Fruit fly (Drosophila melanogaster) whole organism, pupa: ENCODE data around the gene mRpS34.
A peak's percentile ranks its signal among the peaks of the same experiment; 100 is the strongest.

Source experiments
- CG10348 ChIP-seq: fragments of 200-800 bp; sonication (Bioruptor generic); IDR thresholded peaks from 2 replicates; pipeline ENCODE4 v1.3.6; 2022; ENCODE audit warnings: missing biosample characterization, missing genetic modification characterization
- CG12605 ChIP-seq: fragments of 200-800 bp; sonication (Bioruptor generic); IDR thresholded peaks from 2 replicates; pipeline ENCODE4 v1.3.6; 2022; ENCODE audit warnings: missing biosample characterization, missing genetic modification characterization
- CG13204 ChIP-seq: fragments of 200-800 bp; sonication (Bioruptor generic); optimal IDR thresholded peaks from 2 replicates; lab custom pipeline; 2018; ENCODE audit warnings: missing biosample characterization, mild to moderate bottlenecking, missing genetic modification characterization, moderate library complexity
- CG14655 ChIP-seq: fragments of 200-800 bp; sonication (Bioruptor generic); optimal IDR thresholded peaks from 3 replicates; lab custom pipeline; 2017; ENCODE audit warnings: mild to moderate bottlenecking, missing biosample characterization, missing genetic modification reagents, missing genetic modification characterization
- CG15710 ChIP-seq: fragments of 200-800 bp; sonication (Bioruptor generic); optimal IDR thresholded peaks from 2 replicates; lab custom pipeline; 2018; ENCODE audit warnings: missing biosample characterization, mild to moderate bottlenecking, missing genetic modification characterization, moderate library complexity
- CG17806 ChIP-seq: fragments of 200-800 bp; sonication (Bioruptor generic); optimal IDR thresholded peaks from 2 replicates; lab custom pipeline; 2018; ENCODE audit warnings: missing biosample characterization, mild to moderate bottlenecking, missing genetic modification characterization, moderate library complexity
- CG32121 ChIP-seq: fragments of 200-800 bp; sonication (Bioruptor generic); IDR thresholded peaks from 2 replicates; pipeline ENCODE4 v1.3.6; 2022; ENCODE audit warnings: missing biosample characterization, missing genetic modification characterization
- CG34367 ChIP-seq: fragments of 200-800 bp; sonication (Bioruptor generic); optimal IDR thresholded peaks from 2 replicates; lab custom pipeline; 2018; ENCODE audit warnings: missing biosample characterization, mild to moderate bottlenecking, missing genetic modification characterization
- CG4496 ChIP-seq: fragments of 200-800 bp; sonication (Bioruptor generic); IDR thresholded peaks from 3 replicates; pipeline ENCODE4 v1.3.6; 2022; ENCODE audit warnings: missing biosample characterization, missing genetic modification characterization
- CG8159 ChIP-seq: fragments of 200-800 bp; sonication (Bioruptor generic); optimal IDR thresholded peaks from 3 replicates; lab custom pipeline; 2018; ENCODE audit warnings: missing biosample characterization, mild to moderate bottlenecking, missing genetic modification characterization, moderate library complexity
- CG8301 ChIP-seq: fragments of 200-800 bp; sonication (Bioruptor generic); optimal IDR thresholded peaks from 2 replicates; lab custom pipeline; 2018; ENCODE audit warnings: missing biosample characterization, mild to moderate bottlenecking, missing genetic modification characterization
- CG9948 ChIP-seq: fragments of 200-800 bp; sonication (Bioruptor generic); optimal IDR thresholded peaks from 2 replicates; lab custom pipeline; 2018; ENCODE audit warnings: missing biosample characterization, mild to moderate bottlenecking, missing genetic modification characterization, moderate library complexity
- D1 ChIP-seq: fragments of 200-800 bp; sonication (Bioruptor generic); optimal IDR thresholded peaks from 2 replicates; lab custom pipeline; 2018; ENCODE audit warnings: missing biosample characterization, mild to moderate bottlenecking, missing genetic modification characterization, moderate library complexity
- EcR ChIP-seq: fragments of 200-800 bp; sonication (Bioruptor generic); optimal IDR thresholded peaks from 3 replicates; lab custom pipeline; 2019; ENCODE audit warnings: missing biosample characterization, missing genetic modification characterization, mild to moderate bottlenecking, moderate library complexity, missing genetic modification reagents
- Ets98B ChIP-seq: fragments of 200-800 bp; sonication (Bioruptor generic); IDR thresholded peaks from 2 replicates; pipeline ENCODE4 v1.3.6; 2022; ENCODE audit warnings: missing biosample characterization, missing genetic modification characterization
- Pif1A ChIP-seq: fragments of 200-800 bp; sonication (Bioruptor generic); optimal IDR thresholded peaks from 3 replicates; lab custom pipeline; 2016; ENCODE audit warnings: missing biosample characterization, missing genetic modification characterization
- Pif1B ChIP-seq: fragments of 200-800 bp; sonication (Bioruptor generic); optimal IDR thresholded peaks from 3 replicates; lab custom pipeline; 2016; ENCODE audit warnings: missing biosample characterization, missing genetic modification characterization
- Snoo ChIP-seq: fragments of 200-800 bp; sonication (Bioruptor generic); optimal IDR thresholded peaks from 3 replicates; lab custom pipeline; 2017; ENCODE audit warnings: missing biosample characterization, mild to moderate bottlenecking, missing genetic modification characterization, inconsistent platforms
- fd96Ca ChIP-seq: fragments of 200-800 bp; sonication (Bioruptor generic); IDR thresholded peaks from 3 replicates; pipeline ENCODE4 v1.3.6; 2022; ENCODE audit warnings: missing biosample characterization, missing genetic modification characterization
- gl ChIP-seq: fragments of 200-800 bp; sonication (Bioruptor generic); optimal IDR thresholded peaks from 2 replicates; lab custom pipeline; 2018; ENCODE audit warnings: missing biosample characterization, mild to moderate bottlenecking, missing genetic modification characterization
- rn ChIP-seq: fragments of 200-800 bp; sonication (Bioruptor generic); IDR thresholded peaks from 2 replicates; pipeline ENCODE4 v1.3.6; 2022; ENCODE audit warnings: missing biosample characterization, missing genetic modification characterization

The mRpS34 gene

DNA sequence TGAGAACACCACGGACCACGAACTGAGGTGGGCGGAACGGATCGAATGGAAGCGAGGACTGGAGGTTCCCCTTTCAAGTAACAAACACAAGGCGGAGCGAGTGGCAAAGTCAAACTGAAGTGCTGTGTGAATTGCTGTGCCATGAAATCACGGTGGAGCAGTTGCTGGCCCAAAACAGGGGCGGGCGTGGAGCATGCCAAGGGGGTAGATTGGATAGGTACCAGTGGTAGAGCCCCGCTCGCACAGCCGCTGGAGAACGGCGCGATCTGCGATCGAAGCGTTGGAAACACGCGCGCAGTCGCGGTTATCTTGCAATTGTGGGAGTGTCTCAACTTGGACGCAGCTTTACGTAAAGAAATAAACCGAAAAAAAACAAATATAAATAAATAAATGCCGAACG lies 20.1 kb upstream of the mRpS34 start, which contains the start of gene CG13038:
Gene CG13038, minus strand, starts transcription at position 118 of the 400 bp plus-strand sequence.
- TF ChIP-seq CG14655 (no peak), Snoo (tag; lab: Kevin White, UChicago) (no peak), CG15710 (tag; lab: Kevin White, UChicago) (no peak), CG8301 (tag; lab: Kevin White, UChicago) (no peak), Ets98B (GFP tag; lab: Robert Waterston, UW) (peak; percentile 66), CG34367 (tag; lab: Kevin White, UChicago) (no peak), CG32121 (GFP tag; lab: Robert Waterston, UW) (no peak; the same call in 1 of the 2 replicates), rn (GFP tag; lab: Robert Waterston, UW) (no peak), EcR (no peak), CG17806 (no peak), CG10348 (no peak), CG8159 (tag; lab: Kevin White, UChicago) (no peak), CG4496 (GFP tag; lab: Robert Waterston, UW) (peak; percentile 63), Pif1B (GFP tag; lab: Kevin White, UChicago) (no peak), CG12605 (GFP tag; lab: Robert Waterston, UW) (no peak), fd96Ca (GFP tag; lab: Robert Waterston, UW) (peak; percentile 59; the same call in 1 of the 3 replicates), D1 (tag; lab: Kevin White, UChicago) (no peak), Pif1A (GFP tag; lab: Kevin White, UChicago) (no peak), gl (tag; lab: Kevin White, UChicago) (no peak)

DNA sequence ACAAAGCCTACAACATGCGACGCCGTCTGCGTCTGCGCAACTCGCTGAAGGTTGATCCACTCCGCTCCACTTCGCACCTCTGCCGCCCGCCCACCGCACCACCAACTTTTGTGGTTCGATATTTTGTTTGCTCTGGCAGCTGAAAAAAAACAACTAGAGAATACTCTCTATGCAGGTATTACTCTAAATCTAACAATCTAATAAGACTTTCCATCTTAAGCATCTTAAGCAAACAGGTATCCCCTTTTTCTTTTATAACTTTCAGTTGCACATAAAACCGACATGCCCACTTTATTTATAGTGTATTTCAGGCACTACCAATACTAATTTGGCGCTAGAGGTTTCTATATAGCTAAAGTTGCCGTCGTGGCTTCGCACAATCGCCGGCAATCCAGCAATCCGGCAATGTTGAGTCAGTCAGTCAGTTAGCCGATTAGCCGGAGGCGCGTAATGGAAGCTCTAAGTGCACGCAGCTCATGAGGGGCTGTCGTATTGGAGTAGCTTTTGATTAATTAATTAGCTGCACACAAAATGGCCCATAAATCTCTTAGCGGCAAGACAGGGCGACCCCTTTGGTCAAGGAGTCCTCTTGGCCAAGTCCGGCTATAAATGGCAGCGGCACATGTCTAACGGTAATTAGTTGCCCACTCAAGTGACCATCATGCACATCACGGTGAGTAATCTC lies 19.5 kb upstream of the mRpS34 start, which contains the start of gene CG13058:
Gene CG13058, plus strand, starts transcription at position 635 of the 685 bp plus-strand sequence.
- peak; percentile 69 for TF ChIP-seq CG15710 (tag; lab: Kevin White, UChicago)
- peak; percentile 55 for TF ChIP-seq CG9948 (tag; lab: Kevin White, UChicago)
- TF ChIP-seq CG8301 (tag; lab: Kevin White, UChicago), result peak; percentile 66
- peak; percentile 38 for TF ChIP-seq CG17806
- TF ChIP-seq CG8159 (tag; lab: Kevin White, UChicago), result peak; percentile 70
- peak; percentile 22; the same call in 1 of the 3 replicates for TF ChIP-seq CG4496 (GFP tag; lab: Robert Waterston, UW)
- TF ChIP-seq Snoo (tag; lab: Kevin White, UChicago), result no peak
- peak; percentile 1 for TF ChIP-seq EcR
- TF ChIP-seq gl (tag; lab: Kevin White, UChicago), result no peak
- TF ChIP-seq Pif1A (GFP tag; lab: Kevin White, UChicago), result peak; percentile 7
- peak; percentile 23 for TF ChIP-seq Ets98B (GFP tag; lab: Robert Waterston, UW)
- peak; percentile 63 for TF ChIP-seq CG32121 (GFP tag; lab: Robert Waterston, UW)
- peak; percentile 68 for TF ChIP-seq CG14655
- no peak for TF ChIP-seq rn (GFP tag; lab: Robert Waterston, UW)
- peak; percentile 81 for TF ChIP-seq CG10348
- no peak for TF ChIP-seq D1 (tag; lab: Kevin White, UChicago)
- peak; percentile 65 for TF ChIP-seq CG34367 (tag; lab: Kevin White, UChicago)
- TF ChIP-seq CG12605 (GFP tag; lab: Robert Waterston, UW), result no peak
- no peak for TF ChIP-seq Pif1B (GFP tag; lab: Kevin White, UChicago)
- TF ChIP-seq CG13204 (GFP tag; lab: Kevin White, UChicago), result no peak
- TF ChIP-seq fd96Ca (GFP tag; lab: Robert Waterston, UW), result 0 out of 3 replicates have a peak, but pooled peaks have one; percentile 20
- TF ChIP-seq, all 21 proteins: peak for 14

DNA sequence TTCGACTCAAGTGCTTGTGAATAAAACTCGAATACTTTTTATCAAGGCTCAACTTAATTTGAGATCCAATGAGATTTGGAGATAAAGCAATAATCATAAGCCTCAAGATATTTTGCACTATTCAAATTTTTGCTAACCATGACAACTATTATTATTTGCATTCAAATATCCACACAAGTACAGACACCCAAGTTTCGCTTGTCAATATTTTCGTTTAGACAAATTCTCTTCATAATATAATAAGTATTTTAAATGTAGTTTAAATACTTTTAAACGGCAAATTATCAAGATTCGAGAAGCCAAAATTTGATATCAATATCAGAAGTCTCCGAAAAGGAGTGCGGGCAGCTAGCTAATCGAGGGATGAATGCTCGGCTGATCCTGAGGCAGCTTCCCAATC lies 18.4 kb upstream of the mRpS34 start, which contains the start of gene CG33061:
Gene CG33061, plus strand, starts transcription at position 301 of the 400 bp plus-strand sequence.
- no peak for TF ChIP-seq CG8301 (tag; lab: Kevin White, UChicago)
- TF ChIP-seq Ets98B (GFP tag; lab: Robert Waterston, UW), result no peak
- no peak for TF ChIP-seq CG9948 (tag; lab: Kevin White, UChicago)
- no peak for TF ChIP-seq CG12605 (GFP tag; lab: Robert Waterston, UW)
- TF ChIP-seq Pif1A (GFP tag; lab: Kevin White, UChicago), result no peak
- TF ChIP-seq CG4496 (GFP tag; lab: Robert Waterston, UW), result no peak
- TF ChIP-seq CG10348, result no peak
- TF ChIP-seq CG17806, result no peak
- TF ChIP-seq CG32121 (GFP tag; lab: Robert Waterston, UW), result no peak
- TF ChIP-seq Snoo (tag; lab: Kevin White, UChicago), result no peak
- TF ChIP-seq, all 21 proteins: peak for 0

DNA sequence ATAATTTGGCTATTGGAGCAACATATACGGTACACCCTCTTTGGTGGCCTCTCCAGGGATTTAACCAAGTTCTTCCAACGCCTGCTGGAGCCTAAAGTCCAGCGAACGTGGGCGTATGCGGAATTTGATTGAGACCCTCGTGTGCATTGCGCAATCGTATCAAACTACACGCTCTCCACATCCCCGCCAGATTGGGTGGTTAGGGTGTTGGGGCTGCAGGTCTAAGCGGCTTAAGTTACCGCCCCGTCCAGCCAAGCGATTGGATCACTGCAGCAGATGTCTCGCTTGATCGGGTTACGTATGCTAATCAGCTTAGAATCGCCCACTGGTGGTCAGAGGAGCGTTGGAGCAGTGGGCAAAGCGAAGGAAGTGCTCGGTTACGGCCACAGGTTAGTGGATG lies 17.1 kb upstream of the mRpS34 start, which contains the start of gene CG33060:
Gene CG33060, plus strand, starts transcription at position 301 of the 400 bp plus-strand sequence.
- no peak for TF ChIP-seq CG14655
- no peak for TF ChIP-seq CG17806
- TF ChIP-seq CG8301 (tag; lab: Kevin White, UChicago), result no peak
- TF ChIP-seq CG34367 (tag; lab: Kevin White, UChicago), result no peak
- TF ChIP-seq CG9948 (tag; lab: Kevin White, UChicago), result no peak
- TF ChIP-seq CG10348, result no peak
- TF ChIP-seq CG4496 (GFP tag; lab: Robert Waterston, UW), result no peak
- no peak for TF ChIP-seq Pif1A (GFP tag; lab: Kevin White, UChicago)
- no peak for TF ChIP-seq Pif1B (GFP tag; lab: Kevin White, UChicago)
- TF ChIP-seq CG13204 (GFP tag; lab: Kevin White, UChicago), result no peak
- no peak for TF ChIP-seq rn (GFP tag; lab: Robert Waterston, UW)
- TF ChIP-seq D1 (tag; lab: Kevin White, UChicago), result no peak
- no peak for TF ChIP-seq CG15710 (tag; lab: Kevin White, UChicago)
- no peak for TF ChIP-seq Ets98B (GFP tag; lab: Robert Waterston, UW)
- no peak for TF ChIP-seq CG8159 (tag; lab: Kevin White, UChicago)
- no peak for TF ChIP-seq fd96Ca (GFP tag; lab: Robert Waterston, UW)
- TF ChIP-seq EcR, result no peak
- TF ChIP-seq CG32121 (GFP tag; lab: Robert Waterston, UW), result no peak

DNA sequence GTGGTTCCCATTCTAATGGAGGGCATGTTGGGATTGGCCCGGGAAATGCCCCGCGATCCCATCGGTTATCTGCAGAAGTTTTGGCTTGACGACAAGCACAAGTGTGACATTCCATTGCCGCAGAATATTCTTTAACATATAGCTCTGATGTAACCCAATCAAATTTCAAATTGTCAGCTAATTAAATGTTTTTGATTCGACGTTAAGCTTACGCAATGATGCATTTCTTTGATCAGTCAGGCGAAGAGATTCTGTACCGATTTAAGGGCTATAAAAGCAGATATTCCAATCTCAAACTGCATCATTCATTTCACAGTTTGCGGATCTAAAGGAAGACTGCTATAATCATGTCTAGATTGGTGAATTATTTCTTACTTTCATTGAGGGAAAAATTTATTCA lies 16.2 kb upstream of the mRpS34 start, which contains the start of gene retinin:
Gene retinin, plus strand, starts transcription at position 301 of the 400 bp plus-strand sequence.
- TF ChIP-seq CG34367 (tag; lab: Kevin White, UChicago) (no peak), CG10348 (no peak), gl (tag; lab: Kevin White, UChicago) (no peak), EcR (no peak), Snoo (tag; lab: Kevin White, UChicago) (no peak), rn (GFP tag; lab: Robert Waterston, UW) (no peak), CG14655 (no peak), CG17806 (no peak), CG8159 (tag; lab: Kevin White, UChicago) (no peak), fd96Ca (GFP tag; lab: Robert Waterston, UW) (no peak), D1 (tag; lab: Kevin White, UChicago) (no peak), CG4496 (GFP tag; lab: Robert Waterston, UW) (no peak)
